Worm (Caenorhabditis elegans): ENCODE measurements around the gene stn-2.
"Not testable (repeated sequence)": the region's sequence is repeated elsewhere in the genome, so short reads cannot be mapped to it uniquely, and the experiment has no call there.

The stn-2 gene

ce11 chrX:7672693-7673092 lies 7.7 kb downstream of the stn-2 start, which contains the start of gene F27D9.2:
Gene F27D9.2, plus strand, starts transcription at chrX:7672993.
- no peak for TF ChIP-seq T22C8.4 (GFP tag; IDR thresholded peaks at IDR 0.05)
- no peak for TF ChIP-seq ref-1 (GFP tag; conservative IDR thresholded peaks at IDR 0.05)
- no peak for TF ChIP-seq klf-2 (GFP tag; conservative IDR thresholded peaks at IDR 0.05)
- TF ChIP-seq cog-1 (tag; optimal IDR thresholded peaks at IDR 0.05), result no peak
- no peak for TF ChIP-seq tab-1 (GFP tag; IDR thresholded peaks at IDR 0.05)
- TF ChIP-seq ztf-29 (GFP tag; IDR thresholded peaks at IDR 0.05), result no peak
- TF ChIP-seq med-1 (GFP tag; optimal IDR thresholded peaks at IDR 0.05; ENCODE audit: insufficient read depth), result no peak
- TF ChIP-seq ztf-23 (GFP tag; IDR thresholded peaks at IDR 0.05), result no peak
- no peak for TF ChIP-seq flt-1 (GFP tag; IDR thresholded peaks at IDR 0.05)

ce11 chrX:7670655-7671054 lies 9.8 kb downstream of the stn-2 start, which contains the start of gene F27D9.7:
Gene F27D9.7, minus strand, starts transcription at chrX:7670755.
- TF ChIP-seq med-1 (GFP tag; optimal IDR thresholded peaks at IDR 0.05; ENCODE audit: insufficient read depth), result no peak
- TF ChIP-seq cog-1 (tag; optimal IDR thresholded peaks at IDR 0.05), result no peak
- no peak for TF ChIP-seq tab-1 (GFP tag; IDR thresholded peaks at IDR 0.05)
- TF ChIP-seq T22C8.4 (GFP tag; IDR thresholded peaks at IDR 0.05), result no peak
- TF ChIP-seq flt-1 (GFP tag; IDR thresholded peaks at IDR 0.05), result no peak
- TF ChIP-seq klf-2 (GFP tag; conservative IDR thresholded peaks at IDR 0.05), result no peak
- TF ChIP-seq ztf-29 (GFP tag; IDR thresholded peaks at IDR 0.05), result no peak
- TF ChIP-seq ztf-23 (GFP tag; IDR thresholded peaks at IDR 0.05), result no peak
- no peak for TF ChIP-seq ref-1 (GFP tag; conservative IDR thresholded peaks at IDR 0.05)

- no peak for TF ChIP-seq T22C8.4 (GFP tag; IDR thresholded peaks at IDR 0.05)
- TF ChIP-seq ztf-23 (GFP tag; IDR thresholded peaks at IDR 0.05), result no peak
- TF ChIP-seq flt-1 (GFP tag; IDR thresholded peaks at IDR 0.05), result no peak
- no peak for TF ChIP-seq tab-1 (GFP tag; IDR thresholded peaks at IDR 0.05)
- no peak for TF ChIP-seq cog-1 (tag; optimal IDR thresholded peaks at IDR 0.05)
- TF ChIP-seq ref-1 (GFP tag; conservative IDR thresholded peaks at IDR 0.05), result no peak
These were observed 12.9 kb downstream of the stn-2 start, which contains the start of gene F27D9.13 for ce11 chrX:7667394-7668089. Gene F27D9.13, minus strand, starts transcription at chrX:7667444.

- TF ChIP-seq ztf-23 (GFP tag; IDR thresholded peaks at IDR 0.05), result no peak
- no peak for TF ChIP-seq ztf-29 (GFP tag; IDR thresholded peaks at IDR 0.05)
- no peak for TF ChIP-seq ref-1 (GFP tag; conservative IDR thresholded peaks at IDR 0.05)
- no peak for TF ChIP-seq flt-1 (GFP tag; IDR thresholded peaks at IDR 0.05)
- TF ChIP-seq klf-2 (GFP tag; conservative IDR thresholded peaks at IDR 0.05), result no peak
- TF ChIP-seq T22C8.4 (GFP tag; IDR thresholded peaks at IDR 0.05), result no peak
- no peak for TF ChIP-seq cog-1 (tag; optimal IDR thresholded peaks at IDR 0.05)
- no peak for TF ChIP-seq tab-1 (GFP tag; IDR thresholded peaks at IDR 0.05)
- TF ChIP-seq med-1 (GFP tag; optimal IDR thresholded peaks at IDR 0.05; ENCODE audit: insufficient read depth), result no peak
These were observed 15.0 kb downstream of the stn-2 start for ce11 chrX:7665401-7665800.

- not testable (repeated sequence) for TF ChIP-seq ztf-23 (GFP tag; IDR thresholded peaks at IDR 0.05); med-1 (GFP tag; optimal IDR thresholded peaks at IDR 0.05; ENCODE audit: insufficient read depth); ref-1 (GFP tag; conservative IDR thresholded peaks at IDR 0.05)
These were observed 15.6 kb downstream of the stn-2 start, which contains the start of gene dhs-29 for ce11 chrX:7664819-7665218. Gene dhs-29, minus strand, starts transcription at chrX:7664919.

- TF ChIP-seq cog-1 (tag; optimal IDR thresholded peaks at IDR 0.05) (no peak), klf-2 (GFP tag; conservative IDR thresholded peaks at IDR 0.05) (no peak), T22C8.4 (GFP tag; IDR thresholded peaks at IDR 0.05) (no peak), ztf-29 (GFP tag; IDR thresholded peaks at IDR 0.05) (no peak), ztf-23 (GFP tag; IDR thresholded peaks at IDR 0.05) (no peak), ref-1 (GFP tag; conservative IDR thresholded peaks at IDR 0.05) (no peak), tab-1 (GFP tag; IDR thresholded peaks at IDR 0.05) (no peak), med-1 (GFP tag; optimal IDR thresholded peaks at IDR 0.05; ENCODE audit: insufficient read depth) (no peak), flt-1 (GFP tag; IDR thresholded peaks at IDR 0.05) (no peak)
These were observed 16.0 kb downstream of the stn-2 start for ce11 chrX:7664419-7664818.

- TF ChIP-seq flt-1 (GFP tag; IDR thresholded peaks at IDR 0.05), result no peak
- no peak for TF ChIP-seq T22C8.4 (GFP tag; IDR thresholded peaks at IDR 0.05)
- TF ChIP-seq klf-2 (GFP tag; conservative IDR thresholded peaks at IDR 0.05), result no peak
- TF ChIP-seq med-1 (GFP tag; optimal IDR thresholded peaks at IDR 0.05; ENCODE audit: insufficient read depth), result no peak
- no peak for TF ChIP-seq ztf-23 (GFP tag; IDR thresholded peaks at IDR 0.05)
- TF ChIP-seq ref-1 (GFP tag; conservative IDR thresholded peaks at IDR 0.05), result no peak
- TF ChIP-seq tab-1 (GFP tag; IDR thresholded peaks at IDR 0.05), result no peak
- no peak for TF ChIP-seq ztf-29 (GFP tag; IDR thresholded peaks at IDR 0.05)
- no peak for TF ChIP-seq cog-1 (tag; optimal IDR thresholded peaks at IDR 0.05)
These were observed 17.9 kb downstream of the stn-2 start for ce11 chrX:7662532-7662931.

- TF ChIP-seq klf-2 (GFP tag; conservative IDR thresholded peaks at IDR 0.05) (no peak), ztf-23 (GFP tag; IDR thresholded peaks at IDR 0.05) (no peak), ref-1 (GFP tag; conservative IDR thresholded peaks at IDR 0.05) (no peak), cog-1 (tag; optimal IDR thresholded peaks at IDR 0.05) (no peak), ztf-29 (GFP tag; IDR thresholded peaks at IDR 0.05) (no peak), T22C8.4 (GFP tag; IDR thresholded peaks at IDR 0.05) (no peak), flt-1 (GFP tag; IDR thresholded peaks at IDR 0.05) (no peak), med-1 (GFP tag; optimal IDR thresholded peaks at IDR 0.05; ENCODE audit: insufficient read depth) (no peak), tab-1 (GFP tag; IDR thresholded peaks at IDR 0.05) (no peak)
These were observed 18.8 kb downstream of the stn-2 start for ce11 chrX:7661628-7662027.

- no peak for TF ChIP-seq T22C8.4 (GFP tag; IDR thresholded peaks at IDR 0.05)
- peak; percentile 14; the same call in 1 of the 2 replicates for TF ChIP-seq ztf-23 (GFP tag; IDR thresholded peaks at IDR 0.05)
These were observed 19.4 kb downstream of the stn-2 start, which contains the start of gene pcca-1 for ce11 chrX:7660919-7661557. Gene pcca-1, minus strand, starts transcription at chrX:7660986.

Measured in whole organism, midembryonic.